Worm (Caenorhabditis elegans) whole organism, L2 larva: ENCODE measurements around the gene str-185.

Experiments used
- C34F6.9 ChIP-seq: fragments of 150-350 bp; optimal IDR thresholded peaks from 2 replicates; lab custom pipeline; 2014; ENCODE audit warnings: missing biosample characterization, missing genetic modification characterization
- R02D3.7 ChIP-seq: fragments of 150-350 bp; optimal IDR thresholded peaks from 2 replicates; lab custom pipeline; 2014; ENCODE audit warnings: missing biosample characterization, missing genetic modification characterization
- Y55F3AM.14 ChIP-seq: fragments of 200-800 bp; sonication (Bioruptor generic); optimal IDR thresholded peaks from 2 replicates; lab custom pipeline; 2018; ENCODE audit warnings: mild to moderate bottlenecking, missing genetic modification characterization, missing compliant biosample characterization
- ZK546.5 ChIP-seq: sonication (generic microtip); optimal IDR thresholded peaks from 2 replicates; lab custom pipeline; 2017; ENCODE audit warnings: missing biosample characterization, missing genetic modification characterization
- alr-1 ChIP-seq: fragments of 150-350 bp; optimal IDR thresholded peaks from 2 replicates; lab custom pipeline; 2014; ENCODE audit warnings: missing biosample characterization, missing genetic modification characterization
- ama-1 ChIP-seq: fragments of 150-350 bp; optimal IDR thresholded peaks from 2 replicates; lab custom pipeline; 2018; ENCODE audit warnings: inconsistent platforms
- blmp-1 ChIP-seq: sonication (generic microtip); optimal IDR thresholded peaks from 2 replicates; lab custom pipeline; 2017; ENCODE audit warnings: missing genetic modification characterization, mild to moderate bottlenecking, missing compliant biosample characterization, antibody characterized with exemption, moderate library complexity; ENCODE audit not compliant: insufficient read depth
- ceh-16 ChIP-seq: fragments of 150-350 bp; optimal IDR thresholded peaks from 2 replicates; lab custom pipeline; 2014; ENCODE audit warnings: missing biosample characterization, missing genetic modification characterization
- ceh-82 ChIP-seq: fragments of 150-350 bp; optimal IDR thresholded peaks from 2 replicates; lab custom pipeline; 2014; ENCODE audit warnings: missing biosample characterization, missing genetic modification characterization
- crh-2 ChIP-seq: sonication (generic microtip); optimal IDR thresholded peaks from 2 replicates; lab custom pipeline; 2017; ENCODE audit warnings: missing biosample characterization, missing genetic modification characterization
- dmd-4 ChIP-seq: sonication (generic microtip); optimal IDR thresholded peaks from 2 replicates; lab custom pipeline; 2017; ENCODE audit warnings: missing biosample characterization, missing genetic modification characterization
- egl-27 ChIP-seq: sonication (generic microtip); optimal IDR thresholded peaks from 3 replicates; lab custom pipeline; 2017; ENCODE audit warnings: missing biosample characterization, missing genetic modification reagents, missing genetic modification characterization
- elt-1 ChIP-seq: fragments of 150-350 bp; optimal IDR thresholded peaks from 2 replicates; lab custom pipeline; 2014; ENCODE audit warnings: missing biosample characterization, missing genetic modification characterization
- fos-1 ChIP-seq: fragments of 150-350 bp; optimal IDR thresholded peaks from 2 replicates; lab custom pipeline; 2014; ENCODE audit warnings: missing biosample characterization, missing genetic modification characterization
- lin-11 ChIP-seq: fragments of 150-350 bp; sonication (generic microtip); optimal IDR thresholded peaks from 2 replicates; lab custom pipeline; 2014; ENCODE audit warnings: missing biosample characterization, missing genetic modification characterization, inconsistent platforms, mixed read lengths
- lin-13 ChIP-seq: fragments of 150-350 bp; optimal IDR thresholded peaks from 2 replicates; lab custom pipeline; 2014; ENCODE audit warnings: missing biosample characterization, missing genetic modification reagents, missing genetic modification characterization
- lin-39 ChIP-seq: fragments of 150-350 bp; optimal IDR thresholded peaks from 2 replicates; lab custom pipeline; 2014; ENCODE audit warnings: missing biosample characterization, missing genetic modification reagents, missing genetic modification characterization
- lsy-2 ChIP-seq, 2 experiments: fragments of 150-350 bp in 1 of 2; sonication (generic microtip) in 1 of 2; optimal IDR thresholded peaks; 2 replicates each; lab custom pipeline; 2014 to 2017; ENCODE audit warnings: missing biosample characterization in 2 of 2, missing genetic modification characterization in 2 of 2
- mab-5 ChIP-seq: fragments of 150-350 bp; optimal IDR thresholded peaks from 2 replicates; lab custom pipeline; 2014; ENCODE audit warnings: missing biosample characterization, missing genetic modification characterization
- mbf-1 ChIP-seq: sonication (generic microtip); optimal IDR thresholded peaks from 2 replicates; lab custom pipeline; 2017; ENCODE audit warnings: missing biosample characterization, missing genetic modification characterization
- mdl-1 ChIP-seq, 2 experiments: fragments of 150-350 bp in 1 of 2; sonication (generic microtip) in 1 of 2; optimal IDR thresholded peaks; 2 replicates each; lab custom pipeline; 2017; ENCODE audit warnings: missing biosample characterization in 2 of 2, missing genetic modification characterization in 2 of 2
- nhr-10 ChIP-seq: sonication (generic microtip); optimal IDR thresholded peaks from 2 replicates; lab custom pipeline; 2017; ENCODE audit warnings: missing biosample characterization, missing genetic modification characterization
- nhr-12 ChIP-seq: fragments of 150-350 bp; optimal IDR thresholded peaks from 2 replicates; lab custom pipeline; 2014; ENCODE audit warnings: missing biosample characterization, missing genetic modification characterization
- nhr-21 ChIP-seq: fragments of 150-350 bp; optimal IDR thresholded peaks from 2 replicates; lab custom pipeline; 2014; ENCODE audit warnings: missing biosample characterization, missing genetic modification characterization
- nhr-25 ChIP-seq: fragments of 150-350 bp; sonication (generic microtip); optimal IDR thresholded peaks from 3 replicates; lab custom pipeline; 2014; ENCODE audit warnings: missing biosample characterization, missing genetic modification characterization
- nhr-6 ChIP-seq: fragments of 150-350 bp; optimal IDR thresholded peaks from 2 replicates; lab custom pipeline; 2014; ENCODE audit warnings: missing biosample characterization, missing genetic modification characterization
- peb-1 ChIP-seq: fragments of 150-350 bp; optimal IDR thresholded peaks from 2 replicates; lab custom pipeline; 2014; ENCODE audit warnings: missing biosample characterization, missing genetic modification characterization
- sem-4 ChIP-seq: fragments of 150-350 bp; optimal IDR thresholded peaks from 2 replicates; lab custom pipeline; 2014; ENCODE audit warnings: missing biosample characterization, missing genetic modification reagents, missing genetic modification characterization
- sma-3 ChIP-seq: sonication (generic microtip); optimal IDR thresholded peaks from 2 replicates; lab custom pipeline; 2016; ENCODE audit warnings: missing genetic modification reagents, missing genetic modification characterization, missing compliant biosample characterization
- snpc-4 ChIP-seq: fragments of 150-350 bp; optimal IDR thresholded peaks from 2 replicates; lab custom pipeline; 2014; ENCODE audit warnings: missing biosample characterization, missing genetic modification characterization
- unc-39 ChIP-seq: fragments of 150-350 bp; optimal IDR thresholded peaks from 2 replicates; lab custom pipeline; 2014; ENCODE audit warnings: missing biosample characterization, missing genetic modification characterization
- unc-62 ChIP-seq: fragments of 150-350 bp; optimal IDR thresholded peaks from 2 replicates; lab custom pipeline; 2014; ENCODE audit warnings: missing biosample characterization, missing genetic modification reagents, missing genetic modification characterization
- ztf-1 ChIP-seq: fragments of 200-800 bp; sonication (Bioruptor generic); conservative IDR thresholded peaks from 2 replicates; pipeline ENCODE4 v1.3.6; 2022; ENCODE audit warnings: missing genetic modification characterization, missing compliant biosample characterization
- ztf-11 ChIP-seq: sonication (generic microtip); optimal IDR thresholded peaks from 2 replicates; lab custom pipeline; 2017; ENCODE audit warnings: missing biosample characterization, missing genetic modification characterization
- ztf-4 ChIP-seq: fragments of 150-350 bp; optimal IDR thresholded peaks from 2 replicates; lab custom pipeline; 2014; ENCODE audit warnings: missing biosample characterization, missing genetic modification characterization

Gene str-185

DNA sequence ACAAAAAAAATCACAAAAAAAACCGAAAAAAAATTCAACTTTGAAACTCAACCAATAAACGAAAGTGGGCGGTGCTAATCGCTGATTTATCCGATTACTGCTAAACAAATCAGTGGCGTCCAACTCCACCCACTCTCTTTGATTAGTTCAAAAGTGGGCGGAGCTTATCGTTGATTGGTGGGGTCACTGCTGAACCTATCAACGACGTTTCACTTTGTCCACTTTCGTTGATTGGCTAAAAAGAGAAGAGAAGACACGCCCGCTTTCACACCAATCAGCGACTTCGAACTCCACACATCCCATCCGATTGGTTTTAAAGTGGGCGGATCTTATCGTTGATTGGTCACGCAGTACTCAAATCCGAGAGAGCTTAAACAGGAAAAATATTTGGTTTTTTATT is 5.9 kb downstream of the str-185 start:
- TF ChIP-seq unc-39 (tag; lab: Kevin White, UChicago) (no peak), lin-39 (tag; lab: Kevin White, UChicago) (no peak), C34F6.9 (tag; lab: Kevin White, UChicago) (no peak), unc-62 (GFP tag; lab: Kevin White, UChicago) (no peak), sem-4 (tag; lab: Kevin White, UChicago) (no peak), nhr-10 (tag; lab: Kevin White, UChicago) (no peak), Y55F3AM.14 (GFP tag; lab: Kevin White, UChicago) (no peak), ceh-16 (no peak), ZK546.5 (tag; lab: Kevin White, UChicago) (no peak), dmd-4 (tag; lab: Kevin White, UChicago) (no peak), lin-13 (GFP tag; lab: Kevin White, UChicago) (no peak), ztf-11 (no peak), egl-27 (tag; lab: Kevin White, UChicago) (no peak), mdl-1 (tag; optimal IDR thresholded peaks at IDR 0.05; lab: Kevin White, UChicago) (no peak), R02D3.7 (tag; lab: Kevin White, UChicago) (no peak), blmp-1 (tag; lab: Kevin White, UChicago) (no peak), lin-11 (tag; lab: Kevin White, UChicago) (no peak)

DNA sequence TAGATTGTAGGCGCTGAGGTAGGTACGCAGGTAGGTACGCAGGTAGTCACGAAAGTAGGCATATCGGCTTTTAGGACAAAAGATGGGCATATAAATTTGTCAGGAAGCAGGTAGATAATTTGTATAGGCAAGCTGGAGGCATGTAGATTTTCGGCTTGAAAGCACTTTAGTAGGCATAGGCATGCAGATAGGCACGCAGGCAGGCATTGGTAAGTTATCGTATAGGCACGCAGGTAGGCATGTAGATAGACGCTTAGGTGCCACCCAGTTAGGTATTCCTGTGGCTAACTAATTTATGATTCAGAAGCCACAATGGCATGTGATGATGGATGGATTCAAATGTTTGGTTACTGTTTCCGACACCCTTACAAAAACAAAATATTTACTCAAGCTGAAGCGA is 6.8 kb downstream of the str-185 start:
- TF ChIP-seq ceh-16 = no peak
- TF ChIP-seq, all 48 proteins: peak for 0

DNA sequence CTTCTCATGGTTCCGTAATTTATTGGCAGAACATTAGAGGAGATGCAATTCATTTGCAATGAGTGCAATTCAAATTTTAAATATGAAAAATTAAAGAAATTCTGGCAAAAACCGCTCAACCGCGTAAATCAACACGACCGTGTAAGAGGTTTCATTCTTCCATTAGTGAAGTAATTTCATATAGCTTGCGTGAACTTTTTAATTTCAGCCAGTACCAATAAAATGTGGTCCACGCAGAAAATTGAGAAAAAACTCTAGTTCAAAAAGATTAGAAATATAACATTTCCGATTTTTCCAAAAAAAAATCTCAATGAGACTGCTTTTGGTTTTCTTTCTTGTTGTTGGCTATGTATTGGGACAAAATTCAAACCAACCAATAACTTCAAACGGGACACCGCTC is 7.8 kb downstream of the str-185 start, which contains the start of gene clec-175:
Gene clec-175, plus strand, starts transcription at position 301 of the 400 bp plus-strand sequence.
- no peak for TF ChIP-seq elt-1 (tag; lab: Kevin White, UChicago)
- no peak for TF ChIP-seq alr-1 (tag; lab: Kevin White, UChicago)
- no peak for TF ChIP-seq fos-1
- no peak for TF ChIP-seq ceh-82 (tag; lab: Kevin White, UChicago)
- TF ChIP-seq nhr-10 (tag; lab: Kevin White, UChicago) = no peak
- no peak for TF ChIP-seq crh-2 (tag; lab: Kevin White, UChicago)
- TF ChIP-seq Y55F3AM.14 (GFP tag; lab: Kevin White, UChicago) = no peak
- no peak for TF ChIP-seq blmp-1 (tag; lab: Kevin White, UChicago)
- TF ChIP-seq ztf-11 = no peak
- no peak for TF ChIP-seq nhr-6 (tag; lab: Kevin White, UChicago)
- TF ChIP-seq nhr-25 (tag; lab: Kevin White, UChicago) = no peak
- TF ChIP-seq ztf-1 (GFP tag; lab: Robert Waterston, UW) = no peak
- TF ChIP-seq dmd-4 (tag; lab: Kevin White, UChicago) = no peak

DNA sequence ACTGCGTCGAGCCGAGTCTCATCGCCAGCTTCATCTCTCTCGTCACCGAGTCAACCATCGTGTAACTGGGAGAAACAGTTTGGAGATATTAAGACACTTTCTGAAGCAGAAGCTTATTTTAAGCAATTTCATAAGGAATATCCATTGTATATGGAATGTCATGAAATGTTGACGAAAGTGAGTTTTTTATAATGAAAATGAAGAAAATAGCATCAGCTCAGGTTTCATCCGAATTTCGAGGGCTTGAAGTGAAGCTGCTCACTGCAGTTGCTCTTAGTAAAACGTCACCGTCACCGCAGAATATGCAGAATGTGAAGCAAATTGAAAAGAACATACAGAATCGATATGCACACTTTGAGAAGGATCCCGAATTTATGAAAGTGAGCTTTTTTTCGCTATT is 16.7 kb downstream of the str-185 start:
- no peak for TF ChIP-seq nhr-21 (tag; lab: Kevin White, UChicago)
- no peak for TF ChIP-seq mbf-1 (tag; lab: Kevin White, UChicago)
- no peak for TF ChIP-seq nhr-25 (tag; lab: Kevin White, UChicago)
- TF ChIP-seq Y55F3AM.14 (GFP tag; lab: Kevin White, UChicago) = no peak
- no peak for TF ChIP-seq mab-5 (tag; lab: Kevin White, UChicago)
- no peak for TF ChIP-seq ztf-4
- TF ChIP-seq nhr-12 (tag; lab: Kevin White, UChicago) = no peak
- TF ChIP-seq, all 48 proteins: peak for 0

DNA sequence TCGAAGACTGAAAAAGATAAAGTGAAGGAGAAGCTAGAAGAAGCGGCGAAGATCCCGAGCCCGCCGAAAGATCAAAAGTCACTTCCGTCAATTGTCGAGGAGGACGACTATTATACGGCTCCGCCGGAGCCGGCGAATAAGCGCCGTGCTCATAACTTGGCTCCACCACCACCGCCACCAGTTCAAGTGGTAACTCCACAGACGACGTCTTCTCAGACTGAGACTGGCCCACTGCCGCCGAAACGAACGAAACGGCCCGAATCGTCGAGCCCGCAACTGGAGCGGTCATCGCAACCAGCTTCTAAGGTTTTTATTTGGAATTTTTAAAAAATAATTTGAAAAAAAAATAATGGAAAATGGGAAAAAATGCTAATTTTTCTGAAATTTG is 17.9 kb downstream of the str-185 start:
- no peak for TF ChIP-seq nhr-21 (tag; lab: Kevin White, UChicago)
- TF ChIP-seq elt-1 (tag; lab: Kevin White, UChicago) = no peak
- no peak for TF ChIP-seq mdl-1 (tag; optimal IDR thresholded peaks at IDR 0.05; lab: Kevin White, UChicago)
- TF ChIP-seq dmd-4 (tag; lab: Kevin White, UChicago) = no peak
- no peak for TF ChIP-seq ztf-1 (GFP tag; lab: Robert Waterston, UW)
- TF ChIP-seq peb-1 (tag; lab: Kevin White, UChicago) = no peak
- no peak for TF ChIP-seq lin-39 (tag; lab: Kevin White, UChicago)
- no peak for TF ChIP-seq mbf-1 (tag; lab: Kevin White, UChicago)
- no peak for TF ChIP-seq snpc-4 (tag; lab: Kevin White, UChicago)
- TF ChIP-seq nhr-10 (tag; lab: Kevin White, UChicago) = no peak
- no peak for TF ChIP-seq ama-1 (lab: Kevin White, UChicago)
- no peak for TF ChIP-seq Y55F3AM.14 (GFP tag; lab: Kevin White, UChicago)
- no peak for TF ChIP-seq ceh-16
- TF ChIP-seq sma-3 = no peak
- TF ChIP-seq egl-27 (tag; lab: Kevin White, UChicago) = no peak
- no peak for TF ChIP-seq ztf-4
- no peak for TF ChIP-seq lsy-2 (tag; optimal IDR thresholded peaks at IDR 0.05; lab: Kevin White, UChicago)
